Fruit fly (Drosophila melanogaster) whole organism, embryonic: ENCODE data around the gene Pph13.
A peak's percentile ranks its signal among the peaks of the same experiment; 100 is the strongest.

Source experiments
- Antp ChIP-seq: fragments of 200-800 bp; sonication (Bioruptor generic); optimal IDR thresholded peaks from 3 replicates; lab custom pipeline; 2016; ENCODE audit warnings: missing biosample characterization, missing genetic modification characterization
- Bdp1 ChIP-seq: fragments of 200-800 bp; sonication (Bioruptor generic); optimal IDR thresholded peaks from 3 replicates; lab custom pipeline; 2016; ENCODE audit warnings: missing biosample characterization, missing genetic modification characterization
- CG11695 ChIP-seq: fragments of 200-800 bp; sonication (Bioruptor generic); IDR thresholded peaks from 3 replicates; pipeline ENCODE4 v1.3.6; 2022; ENCODE audit warnings: missing biosample characterization, missing genetic modification characterization
- CG11696 ChIP-seq: fragments of 200-800 bp; sonication (Bioruptor generic); IDR thresholded peaks from 2 replicates; pipeline ENCODE4 v1.3.6; 2022; ENCODE audit warnings: missing biosample characterization, missing genetic modification characterization
- CG13287 ChIP-seq: fragments of 200-800 bp; sonication (Bioruptor generic); IDR thresholded peaks from 2 replicates; pipeline ENCODE4 v1.3.6; 2022; ENCODE audit warnings: missing biosample characterization, missing genetic modification characterization; ENCODE audit not compliant: partially characterized antibody
- CG13894 ChIP-seq: fragments of 200-800 bp; sonication (Bioruptor generic); optimal IDR thresholded peaks from 3 replicates; lab custom pipeline; 2018; ENCODE audit warnings: missing biosample characterization, mild to moderate bottlenecking, missing genetic modification characterization, moderate library complexity
- CG15696 ChIP-seq: fragments of 200-800 bp; sonication (Bioruptor generic); optimal IDR thresholded peaks from 2 replicates; lab custom pipeline; 2019; ENCODE audit warnings: missing biosample characterization, mild to moderate bottlenecking, missing genetic modification characterization, moderate library complexity
- CG17385 ChIP-seq: fragments of 200-800 bp; sonication (Bioruptor generic); optimal IDR thresholded peaks from 3 replicates; lab custom pipeline; 2018; ENCODE audit warnings: missing biosample characterization, mild to moderate bottlenecking, missing genetic modification characterization
- CG17912 ChIP-seq: fragments of 200-800 bp; sonication (Bioruptor generic); optimal IDR thresholded peaks from 2 replicates; lab custom pipeline; 2018; ENCODE audit warnings: missing biosample characterization, mild to moderate bottlenecking, missing genetic modification characterization
- CG2712 ChIP-seq: fragments of 200-800 bp; optimal IDR thresholded peaks from 3 replicates; lab custom pipeline; 2019; ENCODE audit warnings: missing biosample characterization, mild to moderate bottlenecking, missing genetic modification characterization, moderate library complexity
- CG31224 ChIP-seq: fragments of 200-800 bp; sonication (Bioruptor generic); IDR thresholded peaks from 2 replicates; pipeline ENCODE4 v1.3.6; 2022; ENCODE audit warnings: missing biosample characterization, missing genetic modification characterization
- CG31388 ChIP-seq: fragments of 200-800 bp; sonication (Bioruptor generic); optimal IDR thresholded peaks from 2 replicates; lab custom pipeline; 2016; ENCODE audit warnings: missing biosample characterization, missing genetic modification characterization
- CG3163 ChIP-seq: fragments of 200-800 bp; sonication (Bioruptor generic); optimal IDR thresholded peaks from 3 replicates; lab custom pipeline; 2016; ENCODE audit warnings: missing biosample characterization, missing genetic modification characterization
- CG7745 ChIP-seq: fragments of 200-800 bp; sonication (Bioruptor generic); optimal IDR thresholded peaks from 2 replicates; lab custom pipeline; 2018; ENCODE audit warnings: missing biosample characterization, mild to moderate bottlenecking, missing genetic modification characterization, moderate library complexity
- CG8359 ChIP-seq: fragments of 200-800 bp; sonication (Bioruptor generic); optimal IDR thresholded peaks from 2 replicates; lab custom pipeline; 2017; ENCODE audit warnings: missing biosample characterization, mild to moderate bottlenecking, missing genetic modification characterization, borderline replicate concordance
- CG9876 ChIP-seq: fragments of 200-800 bp; sonication (Bioruptor generic); optimal IDR thresholded peaks from 2 replicates; lab custom pipeline; 2016; ENCODE audit warnings: missing biosample characterization, missing genetic modification characterization
- CrebB ChIP-seq: fragments of 200-800 bp; sonication (Bioruptor generic); optimal IDR thresholded peaks from 3 replicates; lab custom pipeline; 2018; ENCODE audit warnings: missing biosample characterization, mild to moderate bottlenecking, missing genetic modification characterization
- Dbx ChIP-seq: fragments of 200-800 bp; sonication (Bioruptor generic); IDR thresholded peaks from 3 replicates; pipeline ENCODE4 v1.3.6; 2022; ENCODE audit warnings: missing biosample characterization, missing genetic modification characterization
- Fer2 ChIP-seq: fragments of 200-800 bp; sonication (Bioruptor generic); optimal IDR thresholded peaks from 2 replicates; lab custom pipeline; 2018; ENCODE audit warnings: missing biosample characterization, mild to moderate bottlenecking, missing genetic modification characterization, moderate library complexity
- Hr51 ChIP-seq, 2 experiments: fragments of 200-800 bp; sonication (Bioruptor generic); optimal IDR thresholded peaks; 2 replicates in 1 of 2; 3 replicates in 1 of 2; lab custom pipeline; 2016 to 2018; ENCODE audit warnings: missing biosample characterization in 2 of 2, missing genetic modification characterization in 2 of 2, mild to moderate bottlenecking in 1 of 2, moderate library complexity in 1 of 2
- Hr78 ChIP-seq, 2 experiments: fragments of 200-800 bp in 1 of 2; fragments of >200 bp in 1 of 2; sonication (Bioruptor generic) in 1 of 2; optimal IDR thresholded peaks; 2 replicates each; lab custom pipeline; 2017 to 2019; ENCODE audit warnings: missing biosample characterization in 2 of 2, missing genetic modification characterization in 2 of 2, mild to moderate bottlenecking in 1 of 2, moderate library complexity in 1 of 2
- Kr ChIP-seq: fragments of 200-800 bp; sonication (Bioruptor generic); optimal IDR thresholded peaks from 2 replicates; lab custom pipeline; 2017; ENCODE audit warnings: missing biosample characterization, mild to moderate bottlenecking, missing genetic modification characterization
- Lhr ChIP-seq: fragments of 200-800 bp; sonication (Bioruptor generic); optimal IDR thresholded peaks from 3 replicates; lab custom pipeline; 2017; ENCODE audit warnings: mild to moderate bottlenecking, missing biosample characterization, missing genetic modification reagents, missing genetic modification characterization
- Mad ChIP-seq: fragments of 200-800 bp; sonication (Bioruptor generic); optimal IDR thresholded peaks from 2 replicates; lab custom pipeline; 2016; ENCODE audit warnings: missing biosample characterization, missing genetic modification characterization
- Myb ChIP-seq: fragments of 200-800 bp; sonication (Bioruptor generic); optimal IDR thresholded peaks from 2 replicates; lab custom pipeline; 2016; ENCODE audit warnings: missing biosample characterization, missing genetic modification characterization
- Rx ChIP-seq: fragments of 200-800 bp; sonication (Bioruptor generic); IDR thresholded peaks from 2 replicates; pipeline ENCODE4 v1.3.6; 2022; ENCODE audit warnings: missing biosample characterization, missing genetic modification characterization
- Xrp1 ChIP-seq: fragments of 200-800 bp; sonication (Bioruptor generic); IDR thresholded peaks from 2 replicates; pipeline ENCODE4 v1.3.6; 2022; ENCODE audit warnings: missing biosample characterization, missing genetic modification characterization
- YL-1 ChIP-seq: fragments of 200-800 bp; sonication (Bioruptor generic); optimal IDR thresholded peaks from 3 replicates; lab custom pipeline; 2017; ENCODE audit warnings: missing biosample characterization, mild to moderate bottlenecking, missing genetic modification characterization
- al ChIP-seq: fragments of 200-800 bp; sonication (Bioruptor generic); IDR thresholded peaks from 2 replicates; pipeline ENCODE4 v1.3.6; 2022; ENCODE audit warnings: missing biosample characterization, missing genetic modification characterization
- chm ChIP-seq: fragments of 200-800 bp; sonication (Bioruptor generic); IDR thresholded peaks from 2 replicates; pipeline ENCODE4 v1.3.6; 2022; ENCODE audit warnings: missing biosample characterization, missing genetic modification characterization
- crp ChIP-seq, 2 experiments: fragments of 200-800 bp; sonication (Bioruptor generic); optimal IDR thresholded peaks; 2 replicates in 1 of 2; 3 replicates in 1 of 2; lab custom pipeline; 2017; ENCODE audit warnings: missing biosample characterization in 2 of 2, missing genetic modification characterization in 2 of 2, mild to moderate bottlenecking in 1 of 2, moderate library complexity in 1 of 2
- dan ChIP-seq: fragments of 200-800 bp; sonication (Bioruptor generic); IDR thresholded peaks from 2 replicates; pipeline ENCODE4 v1.3.6; 2022; ENCODE audit warnings: missing biosample characterization, missing genetic modification characterization
- dysf ChIP-seq: fragments of 200-800 bp; sonication (Bioruptor generic); IDR thresholded peaks from 3 replicates; pipeline ENCODE4 v1.3.6; 2022; ENCODE audit warnings: missing biosample characterization, missing genetic modification characterization
- fd102C ChIP-seq: fragments of 200-800 bp; sonication (Bioruptor generic); optimal IDR thresholded peaks from 2 replicates; lab custom pipeline; 2018; ENCODE audit warnings: missing biosample characterization, mild to moderate bottlenecking, missing genetic modification characterization, moderate library complexity
- fd64A ChIP-seq: fragments of 200-800 bp; sonication (Bioruptor generic); optimal IDR thresholded peaks from 3 replicates; lab custom pipeline; 2018; ENCODE audit warnings: missing biosample characterization, mild to moderate bottlenecking, missing genetic modification characterization
- gcm ChIP-seq: fragments of 200-800 bp; sonication (Bioruptor generic); optimal IDR thresholded peaks from 2 replicates; lab custom pipeline; 2019; ENCODE audit warnings: missing biosample characterization, mild to moderate bottlenecking, missing genetic modification characterization, moderate library complexity
- kni ChIP-seq: fragments of 200-800 bp; sonication (Bioruptor generic); optimal IDR thresholded peaks from 3 replicates; lab custom pipeline; 2017; ENCODE audit warnings: mild to moderate bottlenecking, missing biosample characterization, missing genetic modification reagents, missing genetic modification characterization
- lab ChIP-seq: fragments of 200-800 bp; sonication (Bioruptor generic); optimal IDR thresholded peaks from 3 replicates; lab custom pipeline; 2017; ENCODE audit warnings: missing biosample characterization, missing genetic modification characterization, mild to moderate bottlenecking, moderate library complexity, missing genetic modification reagents
- mld ChIP-seq: fragments of 200-800 bp; sonication (Bioruptor generic); IDR thresholded peaks from 3 replicates; pipeline ENCODE4 v1.3.6; 2022; ENCODE audit warnings: missing biosample characterization, missing genetic modification characterization; ENCODE audit not compliant: partially characterized antibody
- nerfin-1 ChIP-seq: fragments of 200-800 bp; sonication (Bioruptor generic); optimal IDR thresholded peaks from 3 replicates; lab custom pipeline; 2019; ENCODE audit warnings: missing biosample characterization, mild to moderate bottlenecking, missing genetic modification characterization, moderate library complexity
- oc ChIP-seq: fragments of 200-800 bp; sonication (Bioruptor generic); optimal IDR thresholded peaks from 2 replicates; lab custom pipeline; 2018; ENCODE audit warnings: missing biosample characterization, mild to moderate bottlenecking, missing genetic modification characterization, moderate library complexity
- pb ChIP-seq: fragments of 200-800 bp; sonication (Bioruptor generic); optimal IDR thresholded peaks from 3 replicates; lab custom pipeline; 2016; ENCODE audit warnings: missing biosample characterization, missing genetic modification characterization
- pho ChIP-seq: fragments of 200-800 bp; sonication (Bioruptor generic); optimal IDR thresholded peaks from 2 replicates; lab custom pipeline; 2016; ENCODE audit warnings: missing biosample characterization, missing genetic modification characterization
- sens ChIP-seq: fragments of 200-800 bp; sonication (Bioruptor generic); peaks from one replicate; lab custom pipeline; 2016; ENCODE audit warnings: missing biosample characterization, missing genetic modification characterization
- sens-2 ChIP-seq: fragments of 200-800 bp; sonication (Bioruptor generic); IDR thresholded peaks from 2 replicates; pipeline ENCODE4 v1.3.6; 2022; ENCODE audit warnings: missing biosample characterization, missing genetic modification characterization
- seq ChIP-seq: fragments of 200-800 bp; sonication (Bioruptor generic); IDR thresholded peaks from 2 replicates; pipeline ENCODE4 v1.3.6; 2022; ENCODE audit warnings: missing biosample characterization, missing genetic modification characterization
- shn ChIP-seq: fragments of 200-800 bp; sonication (Bioruptor generic); optimal IDR thresholded peaks from 3 replicates; lab custom pipeline; 2016; ENCODE audit warnings: missing biosample characterization, missing genetic modification characterization
- tap ChIP-seq: fragments of 200-800 bp; optimal IDR thresholded peaks from 3 replicates; lab custom pipeline; 2019; ENCODE audit warnings: missing biosample characterization, mild to moderate bottlenecking, missing genetic modification characterization, moderate library complexity
- trh ChIP-seq: fragments of 200-800 bp; sonication (Bioruptor generic); optimal IDR thresholded peaks from 2 replicates; lab custom pipeline; 2016; ENCODE audit warnings: missing biosample characterization, missing genetic modification characterization
- unpg ChIP-seq: fragments of 200-800 bp; sonication (Bioruptor generic); optimal IDR thresholded peaks from 3 replicates; lab custom pipeline; 2018; ENCODE audit warnings: missing biosample characterization, mild to moderate bottlenecking, missing genetic modification characterization, moderate library complexity

Pph13 gene

dm6 chr2L:574226-574625 lies 3.1 kb upstream of the Pph13 start, which contains the start of the genes Ipk2 and cold (continued):
- TF ChIP-seq CG11695: no peak; the same call in 2 of the 3 replicates
- peak; percentile 76 for TF ChIP-seq CG17385 (GFP tag; lab: Kevin White, UChicago)
- TF ChIP-seq CG31224 (GFP tag; lab: Robert Waterston, UW): peak; percentile 64
- TF ChIP-seq crp (GFP tag; optimal IDR thresholded peaks at IDR 0.05; lab: Kevin White, UChicago): peak in 1 of 2 experiments; percentile 54
- TF ChIP-seq al (GFP tag; lab: Robert Waterston, UW): peak; percentile 72
- TF ChIP-seq CG31388: peak; percentile 25
- TF ChIP-seq Hr51 (GFP tag; optimal IDR thresholded peaks at IDR 0.05; lab: Kevin White, UChicago): peak in 1 of 2 experiments; percentile 88
- TF ChIP-seq CG11696 (GFP tag; lab: Robert Waterston, UW): no peak
- TF ChIP-seq CrebB: peak; percentile 31
- peak; percentile 63 for TF ChIP-seq Myb
- peak; percentile 87 for TF ChIP-seq Dbx
- TF ChIP-seq chm (GFP tag; lab: Robert Waterston, UW): no peak
- TF ChIP-seq tap: no peak
- TF ChIP-seq gcm: no peak
- TF ChIP-seq dan: no peak
- TF ChIP-seq fd64A (GFP tag; lab: Kevin White, UChicago): no peak
- no peak for TF ChIP-seq CG17912 (GFP tag; lab: Kevin White, UChicago)
- TF ChIP-seq sens-2 (GFP tag; lab: Robert Waterston, UW): no peak
- TF ChIP-seq Hr78 (GFP tag; optimal IDR thresholded peaks at IDR 0.05; lab: Kevin White, UChicago): no peak
- peak; percentile 79 for TF ChIP-seq Bdp1 (GFP tag; lab: Kevin White, UChicago)
- peak; percentile 67 for TF ChIP-seq Antp (GFP tag; lab: Kevin White, UChicago)
- peak; percentile 82 for TF ChIP-seq CG2712 (tag; lab: Kevin White, UChicago)
- peak; percentile 50 for TF ChIP-seq pb
- TF ChIP-seq CG3163 (GFP tag; lab: Kevin White, UChicago): peak; percentile 55
- no peak for TF ChIP-seq oc (tag; lab: Kevin White, UChicago)
- TF ChIP-seq Lhr: peak; percentile 57
- TF ChIP-seq seq (GFP tag; lab: Robert Waterston, UW): no peak
- no peak for TF ChIP-seq CG8359 (GFP tag; lab: Kevin White, UChicago)
- peak; percentile 78 for TF ChIP-seq unpg
- TF ChIP-seq dysf (GFP tag; lab: Robert Waterston, UW): peak; percentile 83
- TF ChIP-seq YL-1 (GFP tag; lab: Kevin White, UChicago): peak; percentile 93
- TF ChIP-seq CG15696 (tag; lab: Kevin White, UChicago): peak; percentile 69
- TF ChIP-seq mld (GFP tag; lab: Robert Waterston, UW): no peak
- peak; percentile 76 for TF ChIP-seq shn (GFP tag; lab: Kevin White, UChicago)
- peak; percentile 37 for TF ChIP-seq Fer2 (tag; lab: Kevin White, UChicago)
- TF ChIP-seq CG7745 (tag; lab: Kevin White, UChicago): no peak
- peak; percentile 59 for TF ChIP-seq CG13287
- peak; percentile 89 for TF ChIP-seq pho (GFP tag; lab: Kevin White, UChicago)
- TF ChIP-seq kni (GFP tag; lab: Kevin White, UChicago): peak; percentile 68
- peak; percentile 62 for TF ChIP-seq Rx (GFP tag; lab: Robert Waterston, UW)
- peak; percentile 64 for TF ChIP-seq nerfin-1 (tag; lab: Kevin White, UChicago)
- peak; percentile 59 for TF ChIP-seq trh (GFP tag; lab: Kevin White, UChicago)
- TF ChIP-seq Kr (GFP tag; lab: Kevin White, UChicago): no peak
- peak; percentile 91 for TF ChIP-seq lab (GFP tag; lab: Kevin White, UChicago)
- TF ChIP-seq Xrp1 (GFP tag; lab: Robert Waterston, UW): peak; percentile 80
- peak; percentile 63 for TF ChIP-seq CG9876 (GFP tag; lab: Kevin White, UChicago)
- peak; percentile 82 for TF ChIP-seq Mad (GFP tag; lab: Kevin White, UChicago)
- peak; percentile 42 for TF ChIP-seq fd102C (GFP tag; lab: Kevin White, UChicago)
- TF ChIP-seq sens (GFP tag; lab: Kevin White, UChicago): peak; percentile 96
- no peak for TF ChIP-seq CG13894 (tag; lab: Kevin White, UChicago)
